Fruit fly (Drosophila melanogaster): ENCODE data around the gene CG5895.

Gene CG5895

DNA sequence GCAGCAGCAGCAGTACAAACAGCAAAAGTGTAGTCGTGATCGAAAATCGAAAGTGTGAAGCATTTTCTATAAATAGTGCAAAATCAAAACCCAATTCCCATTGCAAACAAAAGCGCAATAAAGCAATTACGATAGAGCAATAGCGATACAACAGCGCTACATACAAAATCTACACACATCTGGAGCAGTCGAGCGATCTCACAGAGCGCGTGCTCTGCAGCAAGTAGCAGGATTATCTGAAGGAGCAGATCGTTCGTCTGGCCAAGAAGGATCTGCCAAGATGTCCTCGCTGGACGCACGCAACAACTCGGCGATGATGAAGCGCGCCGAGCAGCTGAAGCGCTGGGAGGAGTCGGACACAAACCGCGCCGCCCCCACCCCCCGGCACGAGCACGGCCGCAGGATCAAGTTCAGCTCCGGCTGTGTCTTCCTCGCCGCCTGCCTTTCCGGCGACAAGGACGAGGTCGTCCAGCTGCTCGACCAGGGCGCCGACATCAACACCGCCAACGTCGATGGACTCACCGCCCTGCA, 17.8 kb downstream of the CG5895 start (continued):
- TF ChIP-seq nau (GFP tag; optimal IDR thresholded peaks at IDR 0.05) (no peak), maf-S (GFP tag; optimal IDR thresholded peaks at IDR 0.05) (no peak), CG5953 (GFP tag; IDR thresholded peaks at IDR 0.05) (no peak), ttk (GFP tag; IDR thresholded peaks at IDR 0.05) (no peak), zf30C (GFP tag; optimal IDR thresholded peaks at IDR 0.05) (no peak), CG15073 (GFP tag; optimal IDR thresholded peaks at IDR 0.05) (no peak), B-H1 (GFP tag; IDR thresholded peaks at IDR 0.05) (no peak), Hr39 (optimal IDR thresholded peaks at IDR 0.05) (peak; percentile 88), CG6683 (GFP tag; optimal IDR thresholded peaks at IDR 0.05) (no peak), CG16779 (GFP tag; IDR thresholded peaks at IDR 0.05) (no peak), HHEX (GFP tag; optimal IDR thresholded peaks at IDR 0.05) (no peak), gem (tag; optimal IDR thresholded peaks at IDR 0.05) (no peak), CG9215 (GFP tag; IDR thresholded peaks at IDR 0.05) (no peak), YL-1 (GFP tag; optimal IDR thresholded peaks at IDR 0.05) (no peak), HmgZ (tag; optimal IDR thresholded peaks at IDR 0.05) (no peak), ash1 (GFP tag; optimal IDR thresholded peaks at IDR 0.05) (no peak), bsh (GFP tag; optimal IDR thresholded peaks at IDR 0.05) (no peak), Lpt (GFP tag; optimal IDR thresholded peaks at IDR 0.05) (no peak), CG17186 (GFP tag; optimal IDR thresholded peaks at IDR 0.05) (no peak), pita (GFP tag; optimal IDR thresholded peaks at IDR 0.05) (no peak), CG13296 (GFP tag; optimal IDR thresholded peaks at IDR 0.05) (no peak), CG15011 (GFP tag; optimal IDR thresholded peaks at IDR 0.05) (no peak), tgo (GFP tag; IDR thresholded peaks at IDR 0.05) (no peak), grn (GFP tag; optimal IDR thresholded peaks at IDR 0.05) (no peak), crc (GFP tag; optimal IDR thresholded peaks at IDR 0.05) (no peak), exex (tag; optimal IDR thresholded peaks at IDR 0.05) (peak; percentile 56), TFAM (GFP tag; optimal IDR thresholded peaks at IDR 0.05) (no peak), eyg (GFP tag; optimal IDR thresholded peaks at IDR 0.05) (no peak), D (optimal IDR thresholded peaks at IDR 0.05) (no peak), D (GFP tag; optimal IDR thresholded peaks at IDR 0.05) (no peak), knrl (GFP tag; IDR thresholded peaks at IDR 0.05; ENCODE audit: partially characterized antibody) (no peak), B-H2 (GFP tag; optimal IDR thresholded peaks at IDR 0.05) (no peak), CG18011 (GFP tag; optimal IDR thresholded peaks at IDR 0.05) (no peak), CG2120 (GFP tag; optimal IDR thresholded peaks at IDR 0.05) (no peak), Kr (GFP tag; optimal IDR thresholded peaks at IDR 0.05) (no peak), CG14710 (tag; optimal IDR thresholded peaks at IDR 0.05) (no peak), nerfin-2 (GFP tag; IDR thresholded peaks at IDR 0.05; ENCODE audit: partially characterized antibody) (no peak), Hmr (GFP tag; optimal IDR thresholded peaks at IDR 0.05) (no peak), insv (GFP tag; optimal IDR thresholded peaks at IDR 0.05) (no peak), CG4730 (GFP tag; IDR thresholded peaks at IDR 0.05) (no peak), lov (optimal IDR thresholded peaks at IDR 0.05) (no peak), lov (GFP tag; IDR thresholded peaks at IDR 0.05) (no peak), unc-4 (GFP tag; IDR thresholded peaks at IDR 0.05; ENCODE audit: partially characterized antibody) (no peak), jing (GFP tag; optimal IDR thresholded peaks at IDR 0.05) (no peak), hth (optimal IDR thresholded peaks at IDR 0.05) (no peak), CG10274 (GFP tag; optimal IDR thresholded peaks at IDR 0.05) (no peak), Spps (tag; optimal IDR thresholded peaks at IDR 0.05) (no peak), sens-2 (GFP tag; IDR thresholded peaks at IDR 0.05) (no peak), ci (GFP tag; IDR thresholded peaks at IDR 0.05) (no peak; the same call in 2 of the 3 replicates), CG4360 (GFP tag; IDR thresholded peaks at IDR 0.05) (peak; percentile 12; the same call in 1 of the 2 replicates), CG1233 (GFP tag; optimal IDR thresholded peaks at IDR 0.05) (no peak), oc (tag; optimal IDR thresholded peaks at IDR 0.05) (no peak)
